Worm (Caenorhabditis elegans): ENCODE measurements around the gene cyp-34A9.

DNA sequence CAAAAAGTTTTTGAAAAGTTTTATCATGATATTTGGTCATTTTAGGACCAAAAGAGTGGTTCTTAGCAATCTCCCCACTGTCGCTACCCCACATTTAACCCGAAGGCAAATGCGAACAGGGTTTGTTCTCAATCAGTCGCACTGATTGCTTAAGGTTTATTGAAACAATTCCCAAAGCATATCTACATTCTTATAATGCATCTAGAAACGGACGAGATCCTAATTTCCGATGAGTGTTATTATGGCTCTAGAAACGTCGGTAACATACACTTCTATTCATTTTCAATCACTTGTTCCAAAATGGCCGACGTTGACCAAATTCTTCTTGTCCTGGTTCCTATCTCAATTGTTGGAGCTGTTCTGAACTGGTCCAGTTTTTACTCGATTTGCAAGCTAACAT is 48.7 kb downstream of the cyp-34A9 start, which contains the start of gene srx-65:
- TF ChIP-seq egl-27 (tag; optimal IDR thresholded peaks at IDR 0.05) (no peak), unc-55 (GFP tag; optimal IDR thresholded peaks at IDR 0.05) (no peak), sma-9 (GFP tag; optimal IDR thresholded peaks at IDR 0.05) (no peak), sma-9 (tag; optimal IDR thresholded peaks at IDR 0.05) (no peak), blmp-1 (tag; optimal IDR thresholded peaks at IDR 0.05; ENCODE audit: insufficient read depth) (no peak), nhr-77 (tag; optimal IDR thresholded peaks at IDR 0.05) (no peak), nhr-237 (tag; optimal IDR thresholded peaks at IDR 0.05) (no peak), fos-1 (tag; optimal IDR thresholded peaks at IDR 0.05) (no peak), unc-39 (tag; optimal IDR thresholded peaks at IDR 0.05) (no peak), ceh-16 (tag; optimal IDR thresholded peaks at IDR 0.05) (no peak), nhr-129 (tag; optimal IDR thresholded peaks at IDR 0.05) (no peak), ceh-82 (tag; optimal IDR thresholded peaks at IDR 0.05) (no peak), elt-3 (tag; optimal IDR thresholded peaks at IDR 0.05) (no peak), unc-62 (GFP tag; optimal IDR thresholded peaks at IDR 0.05) (no peak)

All from whole organism, L2 larva.